Fruit fly (Drosophila melanogaster) whole organism, prepupa: Measurements from ENCODE around the gene CG32379.

Source experiments
- CG31627 ChIP-seq: fragments of 200-800 bp; sonication (Bioruptor generic); optimal IDR thresholded peaks from 3 replicates; lab custom pipeline; 2016; ENCODE audit warnings: missing biosample characterization, missing genetic modification characterization
- CG8319 ChIP-seq: fragments of 200-800 bp; sonication (Bioruptor generic); optimal IDR thresholded peaks from 3 replicates; lab custom pipeline; 2016; ENCODE audit warnings: missing biosample characterization, missing genetic modification characterization
- Gug ChIP-seq: fragments of 200-800 bp; sonication (Bioruptor generic); IDR thresholded peaks from 2 replicates; pipeline ENCODE4 v1.3.6; 2022; ENCODE audit warnings: missing biosample characterization, missing genetic modification characterization
- Hr39 ChIP-seq: fragments of 200-800 bp; sonication (Bioruptor generic); optimal IDR thresholded peaks from 2 replicates; lab custom pipeline; 2016; ENCODE audit warnings: missing biosample characterization, missing genetic modification characterization
- OdsH ChIP-seq: fragments of 200-800 bp; sonication (Bioruptor generic); optimal IDR thresholded peaks from 3 replicates; lab custom pipeline; 2016; ENCODE audit warnings: missing biosample characterization, missing genetic modification characterization
- Sox102F ChIP-seq: fragments of 200-800 bp; sonication (Bioruptor generic); optimal IDR thresholded peaks from 2 replicates; lab custom pipeline; 2016; ENCODE audit warnings: missing biosample characterization, mild to moderate bottlenecking, missing genetic modification characterization
- Sox15 ChIP-seq: fragments of 200-800 bp; sonication (Bioruptor generic); optimal IDR thresholded peaks from 3 replicates; lab custom pipeline; 2016; ENCODE audit warnings: missing biosample characterization, missing genetic modification characterization
- acj6 ChIP-seq: fragments of 200-800 bp; sonication (Bioruptor generic); optimal IDR thresholded peaks from 3 replicates; lab custom pipeline; 2016; ENCODE audit warnings: missing biosample characterization, missing genetic modification characterization
- dac ChIP-seq: fragments of 200-800 bp; sonication (Bioruptor generic); optimal IDR thresholded peaks from 2 replicates; lab custom pipeline; 2017; ENCODE audit warnings: missing biosample characterization, mild to moderate bottlenecking, missing genetic modification characterization
- svp ChIP-seq: fragments of 200-800 bp; sonication (Bioruptor generic); peaks from one replicate; lab custom pipeline; 2016; ENCODE audit warnings: missing biosample characterization, missing genetic modification characterization
- vri ChIP-seq: fragments of 200-800 bp; sonication (Bioruptor generic); optimal IDR thresholded peaks from 3 replicates; lab custom pipeline; 2016; ENCODE audit warnings: missing biosample characterization, mild to moderate bottlenecking, missing genetic modification characterization

DNA sequence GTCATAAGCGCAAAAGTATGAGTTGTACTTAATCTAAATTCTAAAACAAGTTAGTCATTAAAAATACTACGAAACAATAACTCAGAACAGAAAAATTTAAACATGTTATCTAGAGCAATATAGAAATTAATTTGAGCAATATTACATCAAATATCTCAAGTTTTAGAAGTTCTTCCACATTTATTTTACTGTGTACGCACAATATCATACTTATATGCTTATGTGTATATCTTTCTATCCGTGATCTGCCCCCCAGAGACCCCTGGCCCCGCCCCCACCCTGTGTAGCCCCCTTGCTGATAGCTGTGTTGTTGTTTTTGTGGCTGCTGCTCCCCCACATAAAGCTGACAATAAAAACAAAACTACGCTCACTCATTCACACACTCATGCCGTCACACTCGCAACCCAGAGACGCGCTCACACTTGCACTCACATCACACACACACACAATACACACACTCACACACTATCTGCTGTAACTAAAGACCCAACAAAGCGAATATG is 37.2 kb downstream of the CG32379 start:
- no peak for TF ChIP-seq svp (GFP tag; lab: Kevin White, UChicago)
- TF ChIP-seq OdsH (GFP tag; lab: Kevin White, UChicago) = peak; percentile 36
- TF ChIP-seq CG8319 = no peak
- no peak for TF ChIP-seq Sox15
- TF ChIP-seq vri (GFP tag; lab: Kevin White, UChicago) = no peak
- TF ChIP-seq dac = peak; percentile 24
- no peak for TF ChIP-seq CG31627 (GFP tag; lab: Kevin White, UChicago)
- no peak for TF ChIP-seq acj6 (GFP tag; lab: Kevin White, UChicago)
- TF ChIP-seq Hr39 = no peak
- TF ChIP-seq Gug (GFP tag; lab: Robert Waterston, UW) = peak; percentile 68
- no peak for TF ChIP-seq Sox102F (GFP tag; lab: Kevin White, UChicago)
